Worm (Caenorhabditis elegans) whole organism, L1 larva: Measurements from ENCODE around the gene mca-2.
A peak's percentile ranks its signal among the peaks of the same experiment; 100 is the strongest.

ENCODE experiments used
- C04F5.9 ChIP-seq: sonication (generic microtip); optimal IDR thresholded peaks from 2 replicates; lab custom pipeline; 2016; ENCODE audit warnings: missing genetic modification characterization, missing compliant biosample characterization
- F16B12.6 ChIP-seq: fragments of 150-350 bp; optimal IDR thresholded peaks from 2 replicates; lab custom pipeline; 2014; ENCODE audit warnings: missing biosample characterization, missing genetic modification characterization
- alr-1 ChIP-seq: fragments of 200-800 bp; sonication (Bioruptor generic); optimal IDR thresholded peaks from 2 replicates; lab custom pipeline; 2018; ENCODE audit warnings: borderline replicate concordance, mild to moderate bottlenecking, missing genetic modification characterization, missing compliant biosample characterization
- ama-1 ChIP-seq: fragments of 150-350 bp; optimal IDR thresholded peaks from 2 replicates; lab custom pipeline; 2014
- blmp-1 ChIP-seq: fragments of 150-350 bp; optimal IDR thresholded peaks from 2 replicates; lab custom pipeline; 2014; ENCODE audit warnings: missing biosample characterization, missing genetic modification characterization
- ceh-82 ChIP-seq, 3 experiments: fragments of 150-350 bp in 1 of 3; sonication (generic microtip) in 2 of 3; optimal IDR thresholded peaks; 2 replicates each; lab custom pipeline; 2014 to 2017; ENCODE audit warnings: missing biosample characterization in 3 of 3, missing genetic modification characterization in 3 of 3
- ceh-88 ChIP-seq: fragments of 200-800 bp; sonication (Bioruptor generic); IDR thresholded peaks from 2 replicates; pipeline ENCODE4 v1.3.6; 2022; ENCODE audit warnings: missing genetic modification characterization, missing compliant biosample characterization
- ces-1 ChIP-seq: fragments of 150-350 bp; optimal IDR thresholded peaks from 2 replicates; lab custom pipeline; 2014; ENCODE audit warnings: missing biosample characterization, missing genetic modification reagents, missing genetic modification characterization
- efl-1 ChIP-seq, 4 experiments: fragments of 150-350 bp; optimal IDR thresholded peaks in 3 of 4; peaks in 1 of 4; 1 replicate in 1 of 4; 2 replicates in 3 of 4; lab custom pipeline; 2014; ENCODE audit warnings: missing biosample characterization in 2 of 4, missing genetic modification characterization in 2 of 4, missing genetic modification reagents in 2 of 4
- efl-3 ChIP-seq: fragments of 200-800 bp; sonication (Bioruptor generic); optimal IDR thresholded peaks from 2 replicates; lab custom pipeline; 2018; ENCODE audit warnings: mild to moderate bottlenecking, missing genetic modification characterization, missing compliant biosample characterization
- egl-13 ChIP-seq: sonication (generic microtip); optimal IDR thresholded peaks from 2 replicates; lab custom pipeline; 2016; ENCODE audit warnings: missing genotype, missing genetic modification reagents, missing genetic modification characterization, missing compliant biosample characterization
- elt-2 ChIP-seq: sonication (generic microtip); optimal IDR thresholded peaks from 2 replicates; lab custom pipeline; 2016; ENCODE audit warnings: missing genetic modification characterization, mild to moderate bottlenecking, inconsistent platforms, missing compliant biosample characterization, missing genetic modification reagents
- elt-3 ChIP-seq, 6 experiments: fragments of 150-350 bp in 1 of 6; sonication (generic microtip); optimal IDR thresholded peaks; 2 replicates each; lab custom pipeline; 2017 to 2018; ENCODE audit warnings: missing biosample characterization in 6 of 6, missing genetic modification characterization in 6 of 6, inconsistent platforms in 1 of 6
- fkh-4 ChIP-seq: sonication (generic microtip); optimal IDR thresholded peaks from 2 replicates; lab custom pipeline; 2016; ENCODE audit warnings: missing compliant biosample characterization, missing genetic modification characterization, borderline replicate concordance
- fkh-8 ChIP-seq: sonication (generic microtip); optimal IDR thresholded peaks from 2 replicates; lab custom pipeline; 2016; ENCODE audit warnings: mild to moderate bottlenecking, missing genetic modification characterization, missing compliant biosample characterization
- hlh-4 ChIP-seq: sonication (generic microtip); optimal IDR thresholded peaks from 2 replicates; lab custom pipeline; 2016; ENCODE audit warnings: mild to moderate bottlenecking, missing genetic modification characterization, missing compliant biosample characterization
- irx-1 ChIP-seq: sonication (generic microtip); optimal IDR thresholded peaks from 2 replicates; lab custom pipeline; 2016; ENCODE audit warnings: missing genetic modification characterization, missing compliant biosample characterization
- jun-1 ChIP-seq: fragments of 150-350 bp; optimal IDR thresholded peaks from 2 replicates; lab custom pipeline; 2014; ENCODE audit warnings: missing biosample characterization, missing genetic modification reagents, missing genetic modification characterization
- lin-14 ChIP-seq: fragments of 200-800 bp; sonication (Bioruptor generic); optimal IDR thresholded peaks from 2 replicates; lab custom pipeline; 2018; ENCODE audit warnings: mild to moderate bottlenecking, missing genetic modification characterization, moderate library complexity, missing compliant biosample characterization
- lin-35 ChIP-seq, 2 experiments: fragments of 150-350 bp; optimal IDR thresholded peaks; 2 replicates each; lab custom pipeline; 2014; ENCODE audit warnings: missing biosample characterization in 2 of 2, missing genetic modification characterization in 2 of 2, missing genetic modification reagents in 2 of 2
- lin-39 ChIP-seq: fragments of 150-350 bp; optimal IDR thresholded peaks from 2 replicates; lab custom pipeline; 2014; ENCODE audit warnings: missing biosample characterization, missing genetic modification reagents, missing genetic modification characterization
- lsy-2 ChIP-seq, 2 experiments: fragments of 150-350 bp; optimal IDR thresholded peaks; 2 replicates each; lab custom pipeline; 2014; ENCODE audit warnings: missing biosample characterization in 2 of 2, missing genetic modification characterization in 2 of 2
- mab-9 ChIP-seq: fragments of 200-800 bp; sonication (Bioruptor generic); IDR thresholded peaks from 2 replicates; pipeline ENCODE4 v1.3.6; 2022; ENCODE audit warnings: missing genetic modification reagents, missing genetic modification characterization, missing compliant biosample characterization
- mef-2 ChIP-seq: fragments of 150-350 bp; optimal IDR thresholded peaks from 2 replicates; lab custom pipeline; 2014; ENCODE audit warnings: missing biosample characterization, missing genetic modification characterization
- mep-1 ChIP-seq: fragments of 150-350 bp; optimal IDR thresholded peaks from 2 replicates; lab custom pipeline; 2014; ENCODE audit warnings: missing biosample characterization, missing genetic modification characterization
- nhr-12 ChIP-seq: sonication (generic microtip); optimal IDR thresholded peaks from 2 replicates; lab custom pipeline; 2017; ENCODE audit warnings: missing biosample characterization, missing genetic modification characterization
- nhr-19 ChIP-seq: fragments of 200-800 bp; sonication (Bioruptor generic); conservative IDR thresholded peaks from 2 replicates; pipeline ENCODE4 v1.3.6; 2022; ENCODE audit warnings: missing genetic modification characterization, missing compliant biosample characterization
- nhr-20 ChIP-seq: sonication (generic microtip); optimal IDR thresholded peaks from 2 replicates; lab custom pipeline; 2016; ENCODE audit warnings: mild to moderate bottlenecking, missing genetic modification characterization, missing compliant biosample characterization
- nhr-28 ChIP-seq: fragments of 150-350 bp; optimal IDR thresholded peaks from 2 replicates; lab custom pipeline; 2014; ENCODE audit warnings: missing biosample characterization, missing genetic modification characterization
- nhr-47 ChIP-seq: sonication (generic microtip); optimal IDR thresholded peaks from 2 replicates; lab custom pipeline; 2016; ENCODE audit warnings: mild to moderate bottlenecking, missing genetic modification characterization, moderate library complexity, missing compliant biosample characterization
- nhr-71 ChIP-seq: sonication (generic microtip); optimal IDR thresholded peaks from 2 replicates; lab custom pipeline; 2016; ENCODE audit warnings: mild to moderate bottlenecking, missing genetic modification characterization, moderate library complexity, missing compliant biosample characterization
- nhr-76 ChIP-seq: sonication (generic microtip); optimal IDR thresholded peaks from 2 replicates; lab custom pipeline; 2017; ENCODE audit warnings: missing biosample characterization, missing genetic modification characterization
- nhr-85 ChIP-seq: sonication (generic microtip); peaks from one replicate; lab custom pipeline; 2016; ENCODE audit warnings: missing genetic modification characterization, inconsistent platforms, missing compliant biosample characterization
- pag-3 ChIP-seq: sonication (generic microtip); optimal IDR thresholded peaks from 2 replicates; lab custom pipeline; 2017; ENCODE audit warnings: missing genetic modification characterization, mild to moderate bottlenecking, missing compliant biosample characterization, antibody characterized with exemption, borderline replicate concordance; ENCODE audit not compliant: insufficient read depth
- pax-3 ChIP-seq: fragments of 200-800 bp; sonication (Bioruptor generic); optimal IDR thresholded peaks from 2 replicates; lab custom pipeline; 2018; ENCODE audit warnings: mild to moderate bottlenecking, missing genetic modification characterization, moderate library complexity, missing compliant biosample characterization
- skn-1 ChIP-seq: fragments of 150-350 bp; optimal IDR thresholded peaks from 2 replicates; lab custom pipeline; 2014; ENCODE audit warnings: missing biosample characterization, missing genetic modification characterization
- snpc-4 ChIP-seq: fragments of 150-350 bp; optimal IDR thresholded peaks from 2 replicates; lab custom pipeline; 2014; ENCODE audit warnings: missing biosample characterization, missing genetic modification characterization
- sox-4 ChIP-seq: sonication (generic microtip); optimal IDR thresholded peaks from 2 replicates; lab custom pipeline; 2016; ENCODE audit warnings: missing genetic modification characterization, missing compliant biosample characterization
- sptf-1 ChIP-seq: fragments of 150-350 bp; optimal IDR thresholded peaks from 2 replicates; lab custom pipeline; 2014; ENCODE audit warnings: missing biosample characterization, missing genetic modification characterization
- swsn-7 ChIP-seq: sonication (generic microtip); optimal IDR thresholded peaks from 2 replicates; lab custom pipeline; 2016; ENCODE audit warnings: missing genetic modification characterization, missing compliant biosample characterization
- unc-130 ChIP-seq: fragments of 150-350 bp; optimal IDR thresholded peaks from 2 replicates; lab custom pipeline; 2017; ENCODE audit warnings: missing biosample characterization, missing genetic modification characterization, inconsistent platforms
- unc-30 ChIP-seq: sonication (generic microtip); optimal IDR thresholded peaks from 2 replicates; lab custom pipeline; 2017; ENCODE audit warnings: missing biosample characterization, missing genetic modification characterization
- unc-62 ChIP-seq: fragments of 150-350 bp; optimal IDR thresholded peaks from 2 replicates; lab custom pipeline; 2014; ENCODE audit warnings: missing biosample characterization, missing genetic modification reagents, missing genetic modification characterization
- unc-98 ChIP-seq: fragments of 200-800 bp; sonication (Bioruptor generic); IDR thresholded peaks from 2 replicates; pipeline ENCODE4 v1.3.6; 2022; ENCODE audit warnings: missing genetic modification characterization, missing compliant biosample characterization
- vab-15 ChIP-seq: sonication (generic microtip); optimal IDR thresholded peaks from 2 replicates; lab custom pipeline; 2017; ENCODE audit warnings: missing genotype, mild to moderate bottlenecking, missing genetic modification characterization, missing compliant biosample characterization
- xbp-1 ChIP-seq: sonication (generic microtip); optimal IDR thresholded peaks from 2 replicates; lab custom pipeline; 2016; ENCODE audit warnings: missing genetic modification characterization, missing compliant biosample characterization
- ztf-4 ChIP-seq: fragments of 150-350 bp; optimal IDR thresholded peaks from 2 replicates; lab custom pipeline; 2014; ENCODE audit warnings: missing biosample characterization, missing genetic modification characterization

The mca-2 gene

DNA sequence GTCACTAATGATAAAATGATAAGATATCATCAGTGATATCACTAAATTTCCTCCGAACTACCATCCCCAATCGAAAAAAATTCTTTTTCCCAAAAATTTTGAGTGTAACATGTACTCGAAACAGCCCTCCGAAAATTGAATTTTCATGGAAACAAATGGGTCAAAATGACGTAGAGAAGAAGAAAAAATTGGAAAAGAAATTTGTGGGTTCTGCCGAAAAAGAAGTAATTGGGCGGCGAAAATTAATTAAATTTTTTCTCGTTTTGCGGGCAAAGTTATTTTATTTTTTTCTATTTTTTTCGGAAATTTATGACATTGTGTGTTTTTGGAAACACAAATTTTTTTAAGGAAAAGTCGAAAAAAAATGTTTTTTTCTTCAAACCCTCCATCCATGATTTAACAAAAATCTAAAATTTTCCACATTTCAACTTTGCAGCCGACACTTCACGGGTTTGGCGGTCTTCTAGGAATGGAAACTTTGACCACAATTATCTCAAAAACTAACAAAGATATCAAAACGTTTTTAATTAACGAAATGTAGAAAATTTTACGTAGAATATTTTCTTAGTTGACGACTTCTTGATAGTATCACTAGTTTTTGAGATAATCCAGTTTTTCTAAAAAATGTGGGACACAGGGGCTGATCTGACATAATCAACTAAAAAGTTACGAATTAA, 6.5 kb upstream of the mca-2 start (continued):
- TF ChIP-seq hlh-4 (no peak), sptf-1 (no peak), elt-3 (tag; optimal IDR thresholded peaks at IDR 0.05; lab: Kevin White, UChicago) (peak in 1 of 6 experiments; percentile 0), vab-15 (tag; lab: Kevin White, UChicago) (no peak), ceh-88 (GFP tag; lab: Robert Waterston, UW) (no peak), nhr-20 (tag; lab: Kevin White, UChicago) (no peak), ztf-4 (no peak), fkh-4 (tag; lab: Kevin White, UChicago) (no peak), sox-4 (tag; lab: Kevin White, UChicago) (no peak), lin-14 (GFP tag; lab: Kevin White, UChicago) (peak; percentile 52), fkh-8 (tag; lab: Kevin White, UChicago) (peak; percentile 37), unc-30 (tag; lab: Kevin White, UChicago) (no peak), nhr-28 (tag; lab: Kevin White, UChicago) (no peak), pax-3 (tag; lab: Kevin White, UChicago) (no peak), egl-13 (tag; lab: Kevin White, UChicago) (no peak), ama-1 (lab: Kevin White, UChicago) (no peak), lin-39 (tag; lab: Kevin White, UChicago) (no peak), xbp-1 (no peak), irx-1 (tag; lab: Kevin White, UChicago) (no peak), lin-35 (GFP tag; optimal IDR thresholded peaks at IDR 0.05; lab: Kevin White, UChicago) (no peak), jun-1 (tag; lab: Kevin White, UChicago) (no peak), pag-3 (tag; lab: Kevin White, UChicago) (no peak), nhr-85 (no peak), mab-9 (GFP tag; lab: Robert Waterston, UW) (no peak), blmp-1 (tag; lab: Kevin White, UChicago) (no peak), ces-1 (GFP tag; lab: Kevin White, UChicago) (no peak), C04F5.9 (tag; lab: Kevin White, UChicago) (no peak), skn-1 (tag; lab: Kevin White, UChicago) (no peak), mep-1 (tag; lab: Kevin White, UChicago) (no peak), snpc-4 (tag; lab: Kevin White, UChicago) (no peak), elt-2 (no peak), nhr-71 (tag; lab: Kevin White, UChicago) (peak; percentile 52), nhr-12 (tag; lab: Kevin White, UChicago) (no peak), nhr-76 (tag; lab: Kevin White, UChicago) (no peak), nhr-47 (tag; lab: Kevin White, UChicago) (peak; percentile 48), nhr-19 (GFP tag; lab: Robert Waterston, UW) (no peak)

DNA sequence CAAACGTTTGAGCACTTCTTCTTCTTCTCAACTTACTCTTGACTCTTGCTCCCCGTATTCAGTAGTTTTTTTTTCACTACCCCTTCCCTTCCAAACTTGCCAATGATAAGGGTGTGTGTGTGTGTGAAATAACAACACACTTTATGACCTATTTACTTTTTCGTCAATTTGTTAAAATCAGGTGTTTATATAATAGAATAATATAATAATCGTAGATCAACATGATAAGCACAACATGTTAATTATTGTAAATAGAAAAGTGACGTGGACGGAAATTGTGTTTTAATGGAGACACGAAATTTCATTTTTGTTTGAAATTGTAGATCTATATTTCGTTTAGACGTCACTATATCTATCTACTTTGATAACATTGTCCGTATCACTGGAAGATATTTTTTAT, 3.5 kb upstream of the mca-2 start:
- no peak for TF ChIP-seq swsn-7 (tag; lab: Kevin White, UChicago)
- TF ChIP-seq sox-4 (tag; lab: Kevin White, UChicago), result no peak
- no peak for TF ChIP-seq unc-130 (tag; lab: Kevin White, UChicago)
- no peak for TF ChIP-seq unc-62 (GFP tag; lab: Kevin White, UChicago)
- TF ChIP-seq ceh-82 (tag; optimal IDR thresholded peaks at IDR 0.05; lab: Kevin White, UChicago), result no peak
- TF ChIP-seq efl-1 (optimal IDR thresholded peaks at IDR 0.05; lab: Kevin White, UChicago), result no peak
- TF ChIP-seq efl-1 (GFP tag; optimal IDR thresholded peaks at IDR 0.05 in 1 of 2; lab: Kevin White, UChicago), result no peak
- no peak for TF ChIP-seq F16B12.6
- no peak for TF ChIP-seq mef-2 (tag; lab: Kevin White, UChicago)
- TF ChIP-seq nhr-12 (tag; lab: Kevin White, UChicago), result no peak
- TF ChIP-seq lsy-2 (tag; optimal IDR thresholded peaks at IDR 0.05; lab: Kevin White, UChicago), result no peak
- TF ChIP-seq efl-3 (GFP tag; lab: Kevin White, UChicago), result no peak
- TF ChIP-seq alr-1, result no peak
- TF ChIP-seq lin-35 (GFP tag; optimal IDR thresholded peaks at IDR 0.05; lab: Kevin White, UChicago), result no peak
- no peak for TF ChIP-seq egl-13 (tag; lab: Kevin White, UChicago)
- no peak for TF ChIP-seq blmp-1 (tag; lab: Kevin White, UChicago)
- no peak for TF ChIP-seq unc-98 (GFP tag; lab: Robert Waterston, UW)
- TF ChIP-seq vab-15 (tag; lab: Kevin White, UChicago), result no peak
